Worm (Caenorhabditis elegans) whole organism, L3 larva: Measurements from ENCODE around the gene mlt-8.

ENCODE experiments used
- nhr-25 ChIP-seq: sonication (generic microtip); optimal IDR thresholded peaks from 2 replicates; lab custom pipeline; 2017; ENCODE audit warnings: missing biosample characterization, missing genetic modification characterization
- nhr-77 ChIP-seq: fragments of 150-350 bp; optimal IDR thresholded peaks from 2 replicates; lab custom pipeline; 2014; ENCODE audit warnings: missing biosample characterization, missing genetic modification characterization
- ztf-11 ChIP-seq: fragments of 150-350 bp; optimal IDR thresholded peaks from 2 replicates; lab custom pipeline; 2014; ENCODE audit warnings: missing biosample characterization, missing genetic modification characterization

- TF ChIP-seq nhr-25 (tag; lab: Kevin White, UChicago) (no peak), nhr-77 (tag; lab: Kevin White, UChicago) (no peak), ztf-11 (tag; lab: Kevin White, UChicago) (no peak)
Measured at ce11 chrII:591110-591509, 19.2 kb upstream of the mlt-8 start, which contains the start of gene W08F4.10.
